Fruit fly (Drosophila melanogaster): ENCODE measurements around the gene LManII.

LManII gene

dm6 chr2L:10474268-10474678 lies 16.8 kb downstream of the LManII start, which contains the start of gene RluA-1 (continued):
- TF ChIP-seq slp2 (GFP tag; optimal IDR thresholded peaks at IDR 0.05): peak; percentile 68
- TF ChIP-seq Ssrp (tag; optimal IDR thresholded peaks at IDR 0.05): peak; percentile 100
- peak; percentile 95 for TF ChIP-seq NC2β (GFP tag; optimal IDR thresholded peaks at IDR 0.05)
- TF ChIP-seq crp (GFP tag; optimal IDR thresholded peaks at IDR 0.05): peak; percentile 29 to 75
- peak; percentile 4 for TF ChIP-seq gfzf (GFP tag; optimal IDR thresholded peaks at IDR 0.05)
- TF ChIP-seq CG10321 (GFP tag; IDR thresholded peaks at IDR 0.05): peak; percentile 91
- TF ChIP-seq Dbx (GFP tag; IDR thresholded peaks at IDR 0.05): peak; percentile 90
- peak; percentile 87 for TF ChIP-seq CG11398 (GFP tag; optimal IDR thresholded peaks at IDR 0.05)
- peak; percentile 53; the same call in 1 of the 2 replicates for TF ChIP-seq hbn (GFP tag; IDR thresholded peaks at IDR 0.05; ENCODE audit: partially characterized antibody)
- TF ChIP-seq CG15696 (tag; optimal IDR thresholded peaks at IDR 0.05): peak; percentile 99
- TF ChIP-seq slou (GFP tag; optimal IDR thresholded peaks at IDR 0.05): peak; percentile 95
- TF ChIP-seq lab (GFP tag; optimal IDR thresholded peaks at IDR 0.05): peak; percentile 99
- peak; percentile 100 for TF ChIP-seq Awh (GFP tag; IDR thresholded peaks at IDR 0.05)
- peak; percentile 75 for TF ChIP-seq repo (GFP tag; optimal IDR thresholded peaks at IDR 0.05)
- TF ChIP-seq CG6175 (GFP tag; IDR thresholded peaks at IDR 0.05): peak; percentile 98
- peak; percentile 84 for TF ChIP-seq jumu (GFP tag; optimal IDR thresholded peaks at IDR 0.05)
- TF ChIP-seq NfI (GFP tag; optimal IDR thresholded peaks at IDR 0.05): peak; percentile 99
- TF ChIP-seq H15 (GFP tag; IDR thresholded peaks at IDR 0.05): peak; percentile 99
- TF ChIP-seq org-1 (GFP tag; optimal IDR thresholded peaks at IDR 0.05): peak; percentile 99
- TF ChIP-seq CG17361 (GFP tag; IDR thresholded peaks at IDR 0.05): peak; percentile 99
- no peak for TF ChIP-seq hth (optimal IDR thresholded peaks at IDR 0.05)
- TF ChIP-seq dmrt99B (tag; optimal IDR thresholded peaks at IDR 0.05): peak; percentile 99
- TF ChIP-seq ERR (GFP tag; optimal IDR thresholded peaks at IDR 0.05): peak; percentile 85
- TF ChIP-seq CG6654 (GFP tag; optimal IDR thresholded peaks at IDR 0.05): peak; percentile 94
- TF ChIP-seq CG16863 (GFP tag; optimal IDR thresholded peaks at IDR 0.05): peak; percentile 91
- peak; percentile 100 for TF ChIP-seq ATbp (GFP tag; optimal IDR thresholded peaks at IDR 0.05)
- peak; percentile 99 for TF ChIP-seq phol (tag; optimal IDR thresholded peaks at IDR 0.05)
- peak; percentile 91 for TF ChIP-seq ap (GFP tag; IDR thresholded peaks at IDR 0.05)
- peak; percentile 99 for TF ChIP-seq CG1602 (GFP tag; optimal IDR thresholded peaks at IDR 0.05)
- TF ChIP-seq chn (GFP tag; optimal IDR thresholded peaks at IDR 0.05): peak; percentile 98
- peak; percentile 99 for TF ChIP-seq Dek (tag; optimal IDR thresholded peaks at IDR 0.05)
- TF ChIP-seq CG12071 (GFP tag; optimal IDR thresholded peaks at IDR 0.05): peak; percentile 99
- peak; percentile 100 for TF ChIP-seq Spps (tag; optimal IDR thresholded peaks at IDR 0.05)
- TF ChIP-seq Asciz (GFP tag; optimal IDR thresholded peaks at IDR 0.05): peak; percentile 99
- peak; percentile 96 for TF ChIP-seq danr (GFP tag; IDR thresholded peaks at IDR 0.05)
- peak; percentile 99 for TF ChIP-seq Mrtf (GFP tag; IDR thresholded peaks at IDR 0.05)
- peak; percentile 97 for TF ChIP-seq Atf6 (GFP tag; IDR thresholded peaks at IDR 0.05)
- peak; percentile 65 for TF ChIP-seq ato (GFP tag; IDR thresholded peaks at IDR 0.05; ENCODE audit: partially characterized antibody)
- peak; percentile 88 for TF ChIP-seq CG8944 (GFP tag; optimal IDR thresholded peaks at IDR 0.05)
- TF ChIP-seq CG13424 (tag; optimal IDR thresholded peaks at IDR 0.05): peak; percentile 100
- no peak for TF ChIP-seq h (optimal IDR thresholded peaks at IDR 0.05)
- peak; percentile 98 for TF ChIP-seq Sox100B (GFP tag; optimal IDR thresholded peaks at IDR 0.05)
- peak; percentile 91 for TF ChIP-seq Deaf1 (tag; optimal IDR thresholded peaks at IDR 0.05)
- peak; percentile 97 for TF ChIP-seq CG31224 (GFP tag; IDR thresholded peaks at IDR 0.05)
- peak; percentile 75 for TF ChIP-seq CG14860 (GFP tag; IDR thresholded peaks at IDR 0.05; ENCODE audit: partially characterized antibody)
- 0 out of 2 replicates have a peak, but pooled peaks have one; percentile 32 for TF ChIP-seq sna (GFP tag; IDR thresholded peaks at IDR 0.05; ENCODE audit: partially characterized antibody)
- TF ChIP-seq scrt (GFP tag; optimal IDR thresholded peaks at IDR 0.05): peak; percentile 96
- peak; percentile 99 for TF ChIP-seq CG4707 (GFP tag; optimal IDR thresholded peaks at IDR 0.05)
- TF ChIP-seq CG32767 (GFP tag; IDR thresholded peaks at IDR 0.05): peak; percentile 99
- TF ChIP-seq Hsf (GFP tag; optimal IDR thresholded peaks at IDR 0.05): peak; percentile 98
- TF ChIP-seq CG1832 (GFP tag; optimal IDR thresholded peaks at IDR 0.05): no peak

Measured in whole organism, embryonic.